Worm (Caenorhabditis elegans) whole organism, mixed stage, embryonic: ENCODE results near the gene ttr-29.

Experiments
- blmp-1 ChIP-seq: fragments of 150-350 bp; optimal IDR thresholded peaks from 2 replicates; lab custom pipeline; 2014; ENCODE audit warnings: missing biosample characterization, missing genetic modification characterization
- ceh-39 ChIP-seq: fragments of 150-350 bp; optimal IDR thresholded peaks from 2 replicates; lab custom pipeline; 2014; ENCODE audit warnings: missing biosample characterization, missing genetic modification characterization
- elt-3 ChIP-seq: fragments of 150-350 bp; optimal IDR thresholded peaks from 2 replicates; lab custom pipeline; 2014; ENCODE audit warnings: missing biosample characterization, missing genetic modification characterization
- mls-2 ChIP-seq: sonication (generic microtip); optimal IDR thresholded peaks from 2 replicates; lab custom pipeline; 2016; ENCODE audit warnings: mild to moderate bottlenecking, missing genetic modification characterization, moderate library complexity, missing compliant biosample characterization
- nhr-237 ChIP-seq: fragments of 150-350 bp; optimal IDR thresholded peaks from 2 replicates; lab custom pipeline; 2014; ENCODE audit warnings: missing biosample characterization, missing genetic modification characterization
- nhr-28 ChIP-seq: fragments of 150-350 bp; optimal IDR thresholded peaks from 2 replicates; lab custom pipeline; 2014; ENCODE audit warnings: missing biosample characterization, missing genetic modification characterization
- pha-4 ChIP-seq: fragments of 150-350 bp; optimal IDR thresholded peaks from 2 replicates; lab custom pipeline; 2018; ENCODE audit warnings: missing biosample characterization, missing genetic modification reagents, missing genetic modification characterization
- unc-39 ChIP-seq: fragments of 150-350 bp; optimal IDR thresholded peaks from 2 replicates; lab custom pipeline; 2014; ENCODE audit warnings: missing biosample characterization, missing genetic modification characterization
- unc-62 ChIP-seq: fragments of 150-350 bp; optimal IDR thresholded peaks from 2 replicates; lab custom pipeline; 2014; ENCODE audit warnings: missing biosample characterization, missing genetic modification reagents, missing genetic modification characterization
- ztf-11 ChIP-seq: fragments of 150-350 bp; optimal IDR thresholded peaks from 2 replicates; lab custom pipeline; 2014; ENCODE audit warnings: missing biosample characterization, missing genetic modification characterization

- TF ChIP-seq nhr-237 (tag; lab: Kevin White, UChicago) (no peak), nhr-28 (tag; lab: Kevin White, UChicago) (no peak), mls-2 (no peak), unc-62 (GFP tag; lab: Kevin White, UChicago) (no peak), pha-4 (tag; lab: Kevin White, UChicago) (no peak), unc-39 (tag; lab: Kevin White, UChicago) (no peak), elt-3 (tag; lab: Kevin White, UChicago) (no peak), ceh-39 (tag; lab: Kevin White, UChicago) (no peak), ztf-11 (tag; lab: Kevin White, UChicago) (no peak), blmp-1 (tag; lab: Kevin White, UChicago) (no peak)
Measured at ce11 chrV:12944775-12945174, 38.1 kb upstream of the ttr-29 start, which contains the start of gene grl-2.
